Fruit fly (Drosophila melanogaster): ENCODE data around the gene mRpL21.

Gene mRpL21

DNA sequence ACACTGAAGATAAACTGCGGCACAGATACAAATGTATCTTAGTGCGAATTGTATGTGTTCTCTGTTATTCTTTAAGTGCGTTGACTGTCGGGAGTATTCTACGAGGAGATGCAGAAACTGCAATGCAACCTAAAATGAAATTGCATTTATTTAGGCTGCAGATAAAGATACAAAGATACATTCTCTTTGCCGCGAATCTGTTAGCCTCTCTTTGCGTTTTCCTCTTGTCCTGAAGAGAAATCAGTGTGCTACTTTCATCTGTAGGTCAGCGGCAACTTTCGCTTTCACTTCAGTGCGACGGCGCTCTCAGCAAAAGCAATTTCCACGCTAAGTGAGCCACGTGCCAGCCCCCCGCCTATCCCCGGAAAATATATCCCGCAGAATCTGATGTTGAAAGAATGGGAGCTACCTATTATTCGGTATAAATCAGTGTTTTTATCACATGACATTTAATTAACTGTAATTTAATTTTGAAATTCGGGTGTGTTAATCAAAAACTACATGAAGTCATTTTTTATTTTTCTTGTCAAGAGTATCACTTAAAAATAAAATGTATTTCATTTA is 38.4 kb upstream of the mRpL21 start (continued):
- TF ChIP-seq ftz-f1 (GFP tag; optimal IDR thresholded peaks at IDR 0.05) (no peak), kay (GFP tag; optimal IDR thresholded peaks at IDR 0.05) (no peak), Sry-β (GFP tag; optimal IDR thresholded peaks at IDR 0.05) (no peak), toy (GFP tag; IDR thresholded peaks at IDR 0.05) (no peak), vvl (GFP tag; IDR thresholded peaks at IDR 0.05) (no peak), bcd (GFP tag; optimal IDR thresholded peaks at IDR 0.05) (no peak), CG32772 (GFP tag; IDR thresholded peaks at IDR 0.05) (no peak), Neu2 (GFP tag; optimal IDR thresholded peaks at IDR 0.05; ENCODE audit: borderline replicate concordance) (no peak), Rfx (GFP tag; IDR thresholded peaks at IDR 0.05) (no peak), HLHmδ (GFP tag; optimal IDR thresholded peaks at IDR 0.05) (peak; percentile 56), CG10267 (tag; optimal IDR thresholded peaks at IDR 0.05) (no peak), cas (GFP tag; IDR thresholded peaks at IDR 0.05) (no peak), CG9876 (GFP tag; optimal IDR thresholded peaks at IDR 0.05) (no peak), luna (GFP tag; optimal IDR thresholded peaks at IDR 0.05) (no peak), ewg (GFP tag; optimal IDR thresholded peaks at IDR 0.05) (peak; percentile 65), her (GFP tag; optimal IDR thresholded peaks at IDR 0.05) (no peak), Optix (GFP tag; IDR thresholded peaks at IDR 0.05) (no peak), CG15479 (GFP tag; optimal IDR thresholded peaks at IDR 0.05) (peak; percentile 74), CG8359 (GFP tag; optimal IDR thresholded peaks at IDR 0.05; ENCODE audit: borderline replicate concordance) (no peak), D (optimal IDR thresholded peaks at IDR 0.05) (no peak), D (GFP tag; optimal IDR thresholded peaks at IDR 0.05) (no peak), dan (GFP tag; IDR thresholded peaks at IDR 0.05) (no peak), CG31388 (GFP tag; optimal IDR thresholded peaks at IDR 0.05) (no peak), az2 (GFP tag; optimal IDR thresholded peaks at IDR 0.05) (no peak), z (GFP tag; IDR thresholded peaks at IDR 0.05) (no peak), CG9797 (GFP tag; optimal IDR thresholded peaks at IDR 0.05) (no peak), zen (tag; optimal IDR thresholded peaks at IDR 0.05) (no peak), CG8944 (GFP tag; optimal IDR thresholded peaks at IDR 0.05) (no peak), Six4 (GFP tag; optimal IDR thresholded peaks at IDR 0.05) (no peak), Bdp1 (GFP tag; optimal IDR thresholded peaks at IDR 0.05) (no peak), CG30431 (GFP tag; optimal IDR thresholded peaks at IDR 0.05) (no peak), CG12391 (tag; optimal IDR thresholded peaks at IDR 0.05) (no peak), pnt (GFP tag; optimal IDR thresholded peaks at IDR 0.05) (no peak), CG4424 (GFP tag; optimal IDR thresholded peaks at IDR 0.05) (no peak), NC2α (GFP tag; optimal IDR thresholded peaks at IDR 0.05) (no peak), CG15269 (tag; optimal IDR thresholded peaks at IDR 0.05) (no peak), row (GFP tag; IDR thresholded peaks at IDR 0.05) (no peak), wek (GFP tag; optimal IDR thresholded peaks at IDR 0.05) (no peak), MESR4 (GFP tag; optimal IDR thresholded peaks at IDR 0.05) (no peak), CG12299 (tag; optimal IDR thresholded peaks at IDR 0.05) (no peak), Bgb (GFP tag; IDR thresholded peaks at IDR 0.05; ENCODE audit: partially characterized antibody) (no peak), Vsx1 (GFP tag; optimal IDR thresholded peaks at IDR 0.05) (no peak), CG7271 (tag; optimal IDR thresholded peaks at IDR 0.05) (no peak), CrebB (tag; optimal IDR thresholded peaks at IDR 0.05) (no peak), CG2199 (GFP tag; IDR thresholded peaks at IDR 0.05) (0 out of 3 replicates have a peak, but pooled peaks have one; percentile 17), bsh (GFP tag; optimal IDR thresholded peaks at IDR 0.05) (no peak), Blimp-1 (GFP tag; optimal IDR thresholded peaks at IDR 0.05) (peak; percentile 97), Side (GFP tag; optimal IDR thresholded peaks at IDR 0.05) (no peak), salm (tag; optimal IDR thresholded peaks at IDR 0.05) (no peak), lbe (GFP tag; optimal IDR thresholded peaks at IDR 0.05) (no peak), CG10979 (tag; optimal IDR thresholded peaks at IDR 0.05) (no peak)
